Fruit fly (Drosophila melanogaster) whole organism, wandering third instar larva: ENCODE data around the gene trem.

Experiments
- CG32264 ChIP-seq: fragments of 200-800 bp; sonication (Bioruptor generic); optimal IDR thresholded peaks from 2 replicates; lab custom pipeline; 2016; ENCODE audit warnings: missing biosample characterization, missing genetic modification characterization
- CG9705 ChIP-seq: fragments of 200-800 bp; sonication (Bioruptor generic); optimal IDR thresholded peaks from 2 replicates; lab custom pipeline; 2018; ENCODE audit warnings: missing biosample characterization, mild to moderate bottlenecking, missing genetic modification characterization
- Dif ChIP-seq: fragments of 200-275, 200-300 bp; sonication (Bioruptor generic); optimal IDR thresholded peaks from 2 replicates; lab custom pipeline; 2018; ENCODE audit warnings: missing biosample characterization, missing genetic modification characterization; ENCODE audit not compliant: partially characterized antibody
- GATAd ChIP-seq: sonication (Bioruptor generic); optimal IDR thresholded peaks from 2 replicates; lab custom pipeline; 2016; ENCODE audit warnings: missing biosample characterization, missing genetic modification characterization
- HLH106 ChIP-seq: fragments of 200-800 bp; optimal IDR thresholded peaks from 3 replicates; lab custom pipeline; 2019; ENCODE audit warnings: missing biosample characterization, mild to moderate bottlenecking, missing genetic modification characterization, moderate library complexity
- Hnf4 ChIP-seq: fragments of 200-800 bp; sonication (Bioruptor generic); optimal IDR thresholded peaks from 2 replicates; lab custom pipeline; 2016; ENCODE audit warnings: missing biosample characterization, mild to moderate bottlenecking, missing genetic modification characterization
- Hr78 ChIP-seq: fragments of >200 bp; optimal IDR thresholded peaks from 2 replicates; lab custom pipeline; 2017; ENCODE audit warnings: missing biosample characterization, missing genetic modification characterization
- Jra ChIP-seq: sonication (Bioruptor generic); optimal IDR thresholded peaks from 2 replicates; lab custom pipeline; 2016; ENCODE audit warnings: missing biosample characterization, missing genetic modification characterization
- Mio ChIP-seq: sonication (Bioruptor generic); optimal IDR thresholded peaks from 2 replicates; lab custom pipeline; 2016; ENCODE audit warnings: missing biosample characterization, missing genetic modification characterization
- Myc ChIP-seq: fragments of >200 bp; optimal IDR thresholded peaks from 2 replicates; lab custom pipeline; 2017
- N ChIP-seq: fragments of >200 bp; optimal IDR thresholded peaks from 2 replicates; lab custom pipeline; 2018; ENCODE audit warnings: missing biosample characterization, missing external identifiers, missing genetic modification characterization
- OdsH ChIP-seq: fragments of 200-800 bp; sonication (Bioruptor generic); optimal IDR thresholded peaks from 2 replicates; lab custom pipeline; 2016; ENCODE audit warnings: missing biosample characterization, mild to moderate bottlenecking, missing genetic modification characterization
- Rel ChIP-seq, 2 experiments: fragments of 200-800 bp; sonication (Bioruptor generic) in 1 of 2; optimal IDR thresholded peaks; 2 replicates in 1 of 2; 3 replicates in 1 of 2; lab custom pipeline; 2016 to 2019; ENCODE audit warnings: mild to moderate bottlenecking in 2 of 2, missing biosample characterization in 2 of 2, missing genetic modification characterization in 2 of 2, moderate library complexity in 1 of 2
- Sp1 ChIP-seq: fragments of 200-800 bp; sonication (Bioruptor generic); optimal IDR thresholded peaks from 3 replicates; lab custom pipeline; 2019; ENCODE audit warnings: missing biosample characterization, mild to moderate bottlenecking, missing genetic modification characterization, moderate library complexity
- br ChIP-seq: fragments of 200-800 bp; sonication (Bioruptor generic); optimal IDR thresholded peaks from 2 replicates; lab custom pipeline; 2016; ENCODE audit warnings: missing biosample characterization, missing genetic modification characterization
- dmrt93B ChIP-seq: fragments of 200-800 bp; sonication (Bioruptor generic); optimal IDR thresholded peaks from 2 replicates; lab custom pipeline; 2018; ENCODE audit warnings: missing biosample characterization, mild to moderate bottlenecking, missing genetic modification characterization
- dsf ChIP-seq: sonication (Bioruptor generic); optimal IDR thresholded peaks from 2 replicates; lab custom pipeline; 2016; ENCODE audit warnings: missing biosample characterization, missing genetic modification characterization, borderline replicate concordance
- ey ChIP-seq: fragments of 200-800 bp; sonication (Bioruptor generic); optimal IDR thresholded peaks from 2 replicates; lab custom pipeline; 2016; ENCODE audit warnings: missing biosample characterization, missing genetic modification characterization
- foxo ChIP-seq, 2 experiments: fragments of 200-800 bp; sonication (Bioruptor generic); optimal IDR thresholded peaks; 2 replicates in 1 of 2; 3 replicates in 1 of 2; lab custom pipeline; 2016 to 2017; ENCODE audit warnings: missing biosample characterization in 2 of 2, missing genetic modification characterization in 2 of 2
- fru ChIP-seq: fragments of 200-800 bp; sonication (Bioruptor generic); optimal IDR thresholded peaks from 3 replicates; lab custom pipeline; 2016; ENCODE audit warnings: missing biosample characterization, mild to moderate bottlenecking, missing genetic modification characterization
- jim ChIP-seq: fragments of 175-275, 200-325 bp; sonication (Bioruptor generic); optimal IDR thresholded peaks from 2 replicates; lab custom pipeline; 2016; ENCODE audit warnings: missing biosample characterization, mild to moderate bottlenecking, missing genetic modification characterization
- lola ChIP-seq: fragments of >200 bp; optimal IDR thresholded peaks from 2 replicates; lab custom pipeline; 2017; ENCODE audit warnings: missing biosample characterization, missing genetic modification characterization
- pan ChIP-seq: fragments of >200 bp; optimal IDR thresholded peaks from 2 replicates; lab custom pipeline; 2017
- psq ChIP-seq: fragments of 200-800 bp; sonication (Bioruptor generic); optimal IDR thresholded peaks from 3 replicates; lab custom pipeline; 2017; ENCODE audit warnings: missing biosample characterization, mild to moderate bottlenecking, missing genetic modification characterization, moderate library complexity
- rgr ChIP-seq: fragments of 200-800 bp; sonication (Bioruptor generic); optimal IDR thresholded peaks from 3 replicates; lab custom pipeline; 2016; ENCODE audit warnings: missing biosample characterization, mild to moderate bottlenecking, missing genetic modification characterization
- sage ChIP-seq: fragments of 200-800 bp; sonication (Bioruptor generic); optimal IDR thresholded peaks from 2 replicates; lab custom pipeline; 2016; ENCODE audit warnings: missing biosample characterization, mild to moderate bottlenecking, missing genetic modification characterization
- sv ChIP-seq: fragments of 200-800 bp; sonication (Bioruptor generic); optimal IDR thresholded peaks from 3 replicates; lab custom pipeline; 2016; ENCODE audit warnings: missing biosample characterization, missing genetic modification characterization
- tai ChIP-seq: sonication (Bioruptor generic); optimal IDR thresholded peaks from 2 replicates; lab custom pipeline; 2016; ENCODE audit warnings: missing biosample characterization, missing genetic modification characterization
- usp ChIP-seq: fragments of >200 bp; optimal IDR thresholded peaks from 2 replicates; lab custom pipeline; 2017; ENCODE audit warnings: missing biosample characterization, missing genetic modification characterization
- woc ChIP-seq: sonication (Bioruptor generic); optimal IDR thresholded peaks from 2 replicates; lab custom pipeline; 2016; ENCODE audit warnings: missing biosample characterization, mild to moderate bottlenecking, missing genetic modification characterization

Gene trem

dm6 chr3R:19996433-19996832, 34.7 kb downstream of the trem start:
- TF ChIP-seq sage (no peak), jim (GFP tag; lab: Kevin White, UChicago) (no peak), dmrt93B (GFP tag; lab: Kevin White, UChicago) (no peak), CG9705 (GFP tag; lab: Kevin White, UChicago) (no peak), Mio (GFP tag; lab: Kevin White, UChicago) (no peak), Dif (GFP tag; lab: Kevin White, UChicago) (no peak), HLH106 (no peak), foxo (GFP tag; optimal IDR thresholded peaks at IDR 0.05; lab: Kevin White, UChicago) (no peak), tai (GFP tag; lab: Kevin White, UChicago) (no peak), Jra (GFP tag; lab: Kevin White, UChicago) (no peak), Hr78 (GFP tag; lab: Kevin White, UChicago) (no peak), ey (no peak), dsf (GFP tag; lab: Kevin White, UChicago) (no peak), Myc (lab: Kevin White, UChicago) (no peak), Rel (GFP tag; optimal IDR thresholded peaks at IDR 0.05; lab: Kevin White, UChicago) (no peak), Rel (tag; optimal IDR thresholded peaks at IDR 0.05; lab: Kevin White, UChicago) (no peak), sv (GFP tag; lab: Kevin White, UChicago) (no peak), Sp1 (GFP tag; lab: Kevin White, UChicago) (no peak), Hnf4 (GFP tag; lab: Kevin White, UChicago) (no peak), woc (GFP tag; lab: Kevin White, UChicago) (no peak), br (GFP tag; lab: Kevin White, UChicago) (no peak)

DNA sequence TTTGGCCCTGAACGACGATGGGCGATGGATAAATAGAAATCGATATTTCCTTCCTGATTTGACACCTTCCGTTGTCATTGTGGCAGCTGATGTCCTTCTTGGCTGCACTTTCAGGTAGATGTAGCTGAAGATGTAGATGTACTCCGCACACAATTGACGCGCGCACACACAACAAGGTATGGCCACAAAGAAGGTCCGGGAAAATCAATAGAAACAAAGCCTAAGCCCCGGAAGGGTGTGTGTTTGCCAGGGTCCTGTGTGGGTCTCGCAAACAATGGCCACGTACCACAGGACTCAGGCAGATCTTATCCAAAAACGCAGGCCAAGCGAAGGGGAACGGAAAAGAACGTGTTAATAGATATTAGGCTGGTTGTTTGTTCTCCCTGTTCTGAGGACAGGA, 35.7 kb downstream of the trem start:
- no peak for TF ChIP-seq CG32264 (GFP tag; lab: Kevin White, UChicago)
- no peak for TF ChIP-seq OdsH (GFP tag; lab: Kevin White, UChicago)
- TF ChIP-seq tai (GFP tag; lab: Kevin White, UChicago): no peak
- TF ChIP-seq GATAd: no peak
- TF ChIP-seq N (GFP tag; lab: Kevin White, UChicago): no peak
- no peak for TF ChIP-seq usp
- no peak for TF ChIP-seq psq (GFP tag; lab: Kevin White, UChicago)

DNA sequence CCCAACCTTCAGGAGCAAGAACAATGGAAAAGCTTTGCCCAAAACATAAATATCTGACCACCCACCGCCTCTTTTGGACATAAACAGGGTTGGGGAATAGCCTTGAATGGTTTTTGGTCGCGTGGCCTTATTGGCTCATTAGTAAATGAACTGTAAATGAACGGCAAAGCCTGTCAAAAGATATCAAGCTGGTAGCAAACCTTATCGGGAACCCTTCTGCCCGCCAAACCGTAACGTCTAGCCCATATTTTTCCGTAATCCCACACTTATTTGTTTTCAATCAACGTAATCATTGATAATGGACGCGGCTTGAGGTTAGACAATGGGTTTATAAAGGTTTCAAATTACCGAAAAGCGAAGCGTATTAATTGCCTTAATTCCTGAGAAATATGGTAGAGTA, 45.7 kb downstream of the trem start:
- TF ChIP-seq Sp1 (GFP tag; lab: Kevin White, UChicago): no peak
- TF ChIP-seq sage: no peak
- TF ChIP-seq fru (GFP tag; lab: Kevin White, UChicago): no peak
- no peak for TF ChIP-seq OdsH (GFP tag; lab: Kevin White, UChicago)
- no peak for TF ChIP-seq tai (GFP tag; lab: Kevin White, UChicago)
- no peak for TF ChIP-seq lola (GFP tag; lab: Kevin White, UChicago)
- TF ChIP-seq pan (lab: Kevin White, UChicago): no peak
- no peak for TF ChIP-seq dmrt93B (GFP tag; lab: Kevin White, UChicago)
- no peak for TF ChIP-seq jim (GFP tag; lab: Kevin White, UChicago)
- no peak for TF ChIP-seq GATAd
- TF ChIP-seq N (GFP tag; lab: Kevin White, UChicago): no peak
- TF ChIP-seq rgr (GFP tag; lab: Kevin White, UChicago): no peak
- TF ChIP-seq, all 38 proteins: peak for 0
